Fruit fly (Drosophila melanogaster): ENCODE data around the gene r-cup.

DNA sequence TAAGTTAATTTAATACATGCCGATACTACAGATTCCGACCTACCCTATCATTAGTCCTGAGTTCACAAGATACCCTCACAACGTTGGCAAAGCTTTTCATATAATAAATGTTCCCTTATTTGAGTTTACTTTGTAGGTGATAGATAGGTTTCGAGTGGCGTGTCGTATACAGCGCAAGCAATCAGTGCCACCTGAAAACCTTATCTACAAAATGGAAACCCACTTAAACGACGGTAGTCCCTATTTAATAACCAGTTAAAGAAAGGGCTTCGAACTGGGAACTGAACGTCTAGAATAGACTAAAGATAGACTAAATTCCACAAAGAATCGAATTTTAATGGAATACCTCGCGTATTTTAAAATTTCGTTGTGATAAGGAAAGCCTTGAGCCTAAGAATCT, 20.5 kb upstream of the r-cup start:
- TF ChIP-seq CG16779 (tag; optimal IDR thresholded peaks at IDR 0.05) (no peak), OdsH (GFP tag; optimal IDR thresholded peaks at IDR 0.05) (no peak), Ets96B (tag; optimal IDR thresholded peaks at IDR 0.05) (no peak), Blimp-1 (GFP tag; optimal IDR thresholded peaks at IDR 0.05) (no peak), Eip75B (GFP tag; optimal IDR thresholded peaks at IDR 0.05) (no peak), fd59A (GFP tag; optimal IDR thresholded peaks at IDR 0.05) (no peak), dac (GFP tag; optimal IDR thresholded peaks at IDR 0.05) (no peak)

Measured in whole organism, prepupa.